Fruit fly (Drosophila melanogaster) whole organism, embryonic: ENCODE data around the gene RpL32.

ENCODE experiments used
- Ada2b ChIP-seq: fragments of 200-800 bp; sonication (Bioruptor generic); IDR thresholded peaks from 2 replicates; pipeline ENCODE4 v1.3.6; 2022; ENCODE audit warnings: missing biosample characterization, missing genetic modification characterization
- BtbVII ChIP-seq: fragments of 200-800 bp; sonication (Bioruptor generic); optimal IDR thresholded peaks from 3 replicates; lab custom pipeline; 2017; ENCODE audit warnings: missing biosample characterization, mild to moderate bottlenecking, missing genetic modification characterization
- CG10274 ChIP-seq: fragments of 200-800 bp; sonication (Bioruptor generic); optimal IDR thresholded peaks from 3 replicates; lab custom pipeline; 2017; ENCODE audit warnings: missing biosample characterization, mild to moderate bottlenecking, missing genetic modification characterization
- CG10321 ChIP-seq: fragments of 200-800 bp; sonication (Bioruptor generic); IDR thresholded peaks from 2 replicates; pipeline ENCODE4 v1.3.6; 2022; ENCODE audit warnings: missing biosample characterization, missing genetic modification characterization
- CG14965 ChIP-seq: fragments of 200-800 bp; sonication (Bioruptor generic); optimal IDR thresholded peaks from 2 replicates; lab custom pipeline; 2016; ENCODE audit warnings: missing biosample characterization, missing genetic modification characterization, borderline replicate concordance
- CG17328 ChIP-seq: fragments of 200-800 bp; sonication (Bioruptor generic); IDR thresholded peaks from 2 replicates; pipeline ENCODE4 v1.3.6; 2022; ENCODE audit warnings: missing biosample characterization, missing genetic modification characterization
- CG17359 ChIP-seq: fragments of 200-800 bp; sonication (Bioruptor generic); optimal IDR thresholded peaks from 3 replicates; lab custom pipeline; 2018; ENCODE audit warnings: missing biosample characterization, mild to moderate bottlenecking, missing genetic modification characterization, moderate library complexity
- CG18764 ChIP-seq: fragments of 200-800 bp; sonication (Bioruptor generic); optimal IDR thresholded peaks from 3 replicates; lab custom pipeline; 2016; ENCODE audit warnings: missing biosample characterization, missing genetic modification characterization
- CG2889 ChIP-seq: fragments of 200-800 bp; sonication (Bioruptor generic); IDR thresholded peaks from 3 replicates; pipeline ENCODE4 v1.3.6; 2022; ENCODE audit warnings: missing biosample characterization, missing genetic modification characterization
- CG34376 ChIP-seq: fragments of 200-800 bp; sonication (Bioruptor generic); optimal IDR thresholded peaks from 2 replicates; lab custom pipeline; 2018; ENCODE audit warnings: missing biosample characterization, mild to moderate bottlenecking, missing genetic modification characterization
- CG5180 ChIP-seq: fragments of 200-800 bp; sonication (Bioruptor generic); optimal IDR thresholded peaks from 3 replicates; lab custom pipeline; 2017; ENCODE audit warnings: missing biosample characterization, missing genetic modification characterization, mild to moderate bottlenecking, moderate library complexity, missing genetic modification reagents
- CG5953 ChIP-seq: fragments of 200-800 bp; sonication (Bioruptor generic); IDR thresholded peaks from 2 replicates; pipeline ENCODE4 v1.3.6; 2022; ENCODE audit warnings: missing biosample characterization, missing genetic modification characterization
- CG6813 ChIP-seq: fragments of 200-800 bp; sonication (Bioruptor generic); optimal IDR thresholded peaks from 2 replicates; lab custom pipeline; 2017; ENCODE audit warnings: missing biosample characterization, missing genetic modification characterization, mild to moderate bottlenecking, moderate library complexity, missing genetic modification reagents
- CG6854 ChIP-seq: fragments of 200-800 bp; sonication (Bioruptor generic); optimal IDR thresholded peaks from 3 replicates; lab custom pipeline; 2017; ENCODE audit warnings: missing biosample characterization, mild to moderate bottlenecking, missing genetic modification characterization
- CG8290 ChIP-seq, 3 experiments: fragments of 200-800 bp; sonication (Bioruptor generic); optimal IDR thresholded peaks; 2 replicates each; lab custom pipeline; 2016 to 2019; ENCODE audit warnings: missing biosample characterization in 3 of 3, missing genetic modification characterization in 3 of 3, mild to moderate bottlenecking in 2 of 3, moderate library complexity in 1 of 3
- CG9215 ChIP-seq: fragments of 200-800 bp; sonication (Bioruptor generic); IDR thresholded peaks from 2 replicates; pipeline ENCODE4 v1.3.6; 2022; ENCODE audit warnings: missing biosample characterization, missing genetic modification characterization
- CG9437 ChIP-seq: fragments of 200-800 bp; sonication (Bioruptor generic); optimal IDR thresholded peaks from 2 replicates; lab custom pipeline; 2018; ENCODE audit warnings: missing biosample characterization, mild to moderate bottlenecking, missing genetic modification characterization
- CG9817 ChIP-seq: fragments of 200-800 bp; sonication (Bioruptor generic); optimal IDR thresholded peaks from 2 replicates; lab custom pipeline; 2018; ENCODE audit warnings: missing biosample characterization, mild to moderate bottlenecking, missing genetic modification characterization, moderate library complexity
- CG9932 ChIP-seq: fragments of 200-800 bp; sonication (Bioruptor generic); IDR thresholded peaks from 2 replicates; pipeline ENCODE4 v1.3.6; 2022; ENCODE audit warnings: missing biosample characterization, missing genetic modification characterization
- Eip74EF ChIP-seq, 2 experiments: fragments of 200-800 bp in 1 of 2; fragments of >200 bp in 1 of 2; sonication (Bioruptor generic) in 1 of 2; optimal IDR thresholded peaks; 2 replicates each; lab custom pipeline; 2017 to 2019; ENCODE audit warnings: missing biosample characterization in 2 of 2, missing genetic modification characterization in 2 of 2, mild to moderate bottlenecking in 1 of 2, moderate library complexity in 1 of 2
- HmgZ ChIP-seq: fragments of 200-800 bp; sonication (Bioruptor generic); optimal IDR thresholded peaks from 2 replicates; lab custom pipeline; 2018; ENCODE audit warnings: missing biosample characterization, mild to moderate bottlenecking, missing genetic modification characterization
- Med ChIP-seq: fragments of 200-800 bp; sonication (Bioruptor generic); peaks from one replicate; lab custom pipeline; 2016; ENCODE audit warnings: missing biosample characterization, missing genetic modification characterization, mild to moderate bottlenecking, inconsistent platforms, moderate library complexity
- Rfx ChIP-seq: fragments of 200-800 bp; sonication (Bioruptor generic); IDR thresholded peaks from 2 replicates; pipeline ENCODE4 v1.3.6; 2022; ENCODE audit warnings: missing biosample characterization, missing genetic modification characterization
- Rx ChIP-seq: fragments of 200-800 bp; sonication (Bioruptor generic); IDR thresholded peaks from 2 replicates; pipeline ENCODE4 v1.3.6; 2022; ENCODE audit warnings: missing biosample characterization, missing genetic modification characterization
- Trl ChIP-seq, 3 experiments: fragments of >200 bp in 2 of 3; fragments of 200-800 bp in 1 of 3; sonication (Bioruptor generic) in 1 of 3; optimal IDR thresholded peaks; 2 replicates in 1 of 3; 3 replicates in 2 of 3; lab custom pipeline; 2016 to 2017; ENCODE audit warnings: missing biosample characterization in 1 of 3, missing genetic modification characterization in 1 of 3
- Vsx1 ChIP-seq: fragments of 200-800 bp; sonication (Bioruptor generic); optimal IDR thresholded peaks from 2 replicates; lab custom pipeline; 2017; ENCODE audit warnings: missing biosample characterization, mild to moderate bottlenecking, missing genetic modification characterization, missing genetic modification reagents
- bowl ChIP-seq: fragments of 200-800 bp; sonication (Bioruptor generic); IDR thresholded peaks from 2 replicates; pipeline ENCODE4 v1.3.6; 2022; ENCODE audit warnings: missing biosample characterization, missing genetic modification characterization
- bsh ChIP-seq, 2 experiments: fragments of 200-800 bp; sonication (Bioruptor generic); optimal IDR thresholded peaks; 2 replicates each; lab custom pipeline; 2017 to 2018; ENCODE audit warnings: mild to moderate bottlenecking in 2 of 2, missing biosample characterization in 2 of 2, missing genetic modification characterization in 2 of 2, moderate library complexity in 1 of 2
- cad ChIP-seq: fragments of >200 bp; optimal IDR thresholded peaks from 2 replicates; lab custom pipeline; 2017; ENCODE audit warnings: missing biosample characterization, missing genetic modification characterization
- cwo ChIP-seq: fragments of 200-800 bp; sonication (Bioruptor generic); optimal IDR thresholded peaks from 3 replicates; lab custom pipeline; 2017; ENCODE audit warnings: missing biosample characterization, missing genetic modification characterization, mild to moderate bottlenecking, moderate library complexity, missing genetic modification reagents
- en ChIP-seq: fragments of 200-800 bp; sonication (Bioruptor generic); optimal IDR thresholded peaks from 2 replicates; lab custom pipeline; 2016; ENCODE audit warnings: missing biosample characterization, missing genetic modification characterization
- grn ChIP-seq: fragments of 200-800 bp; sonication (Bioruptor generic); optimal IDR thresholded peaks from 3 replicates; lab custom pipeline; 2017; ENCODE audit warnings: missing biosample characterization, missing genetic modification characterization
- ham ChIP-seq: fragments of 200-800 bp; sonication (Bioruptor generic); IDR thresholded peaks from 2 replicates; pipeline ENCODE4 v1.3.6; 2022; ENCODE audit warnings: missing biosample characterization, missing genetic modification characterization
- lab ChIP-seq: fragments of 200-800 bp; sonication (Bioruptor generic); optimal IDR thresholded peaks from 3 replicates; lab custom pipeline; 2017; ENCODE audit warnings: missing biosample characterization, missing genetic modification characterization, mild to moderate bottlenecking, moderate library complexity, missing genetic modification reagents
- mirr ChIP-seq: fragments of 200-800 bp; sonication (Bioruptor generic); optimal IDR thresholded peaks from 3 replicates; lab custom pipeline; 2018; ENCODE audit warnings: missing biosample characterization, mild to moderate bottlenecking, missing genetic modification characterization
- sens ChIP-seq: fragments of 200-800 bp; sonication (Bioruptor generic); peaks from one replicate; lab custom pipeline; 2016; ENCODE audit warnings: missing biosample characterization, missing genetic modification characterization
- sens-2 ChIP-seq: fragments of 200-800 bp; sonication (Bioruptor generic); IDR thresholded peaks from 2 replicates; pipeline ENCODE4 v1.3.6; 2022; ENCODE audit warnings: missing biosample characterization, missing genetic modification characterization
- sug ChIP-seq: fragments of 200-800 bp; optimal IDR thresholded peaks from 2 replicates; lab custom pipeline; 2019; ENCODE audit warnings: missing biosample characterization, mild to moderate bottlenecking, missing genetic modification characterization, moderate library complexity
- tap ChIP-seq: fragments of 200-800 bp; optimal IDR thresholded peaks from 3 replicates; lab custom pipeline; 2019; ENCODE audit warnings: missing biosample characterization, mild to moderate bottlenecking, missing genetic modification characterization, moderate library complexity
- wdn ChIP-seq: fragments of 200-800 bp; sonication (Bioruptor generic); IDR thresholded peaks from 2 replicates; pipeline ENCODE4 v1.3.6; 2022; ENCODE audit warnings: missing biosample characterization, missing genetic modification characterization

RpL32 gene

dm6 chr3R:30062543-30062942 lies 16.6 kb upstream of the RpL32 start (continued):
- TF ChIP-seq BtbVII (peak; percentile 18), Rx (GFP tag; lab: Robert Waterston, UW) (no peak), Ada2b (0 out of 2 replicates have a peak, but pooled peaks have one; percentile 11), CG5953 (peak; percentile 10; the same call in 1 of the 2 replicates), ham (GFP tag; lab: Robert Waterston, UW) (peak; percentile 58; the same call in 1 of the 2 replicates), CG10321 (GFP tag; lab: Robert Waterston, UW) (peak; percentile 20; the same call in 1 of the 2 replicates), CG2889 (GFP tag; lab: Robert Waterston, UW) (no peak), mirr (GFP tag; lab: Kevin White, UChicago) (peak; percentile 79), Trl (optimal IDR thresholded peaks at IDR 0.05; lab: Kevin White, UChicago) (peak in 1 of 2 experiments; percentile 24), Trl (GFP tag; optimal IDR thresholded peaks at IDR 0.05; lab: Kevin White, UChicago) (no peak), bsh (GFP tag; optimal IDR thresholded peaks at IDR 0.05; lab: Kevin White, UChicago) (no peak), Med (peak; percentile 30), lab (GFP tag; lab: Kevin White, UChicago) (peak; percentile 49), CG8290 (GFP tag; optimal IDR thresholded peaks at IDR 0.05; lab: Kevin White, UChicago) (no peak), CG8290 (tag; optimal IDR thresholded peaks at IDR 0.05; lab: Kevin White, UChicago) (peak in 1 of 2 experiments; percentile 22), sug (peak; percentile 77), cad (GFP tag; lab: Kevin White, UChicago) (peak; percentile 18), HmgZ (tag; lab: Kevin White, UChicago) (peak; percentile 24), CG14965 (GFP tag; lab: Kevin White, UChicago) (no peak), CG9437 (GFP tag; lab: Kevin White, UChicago) (no peak), CG17328 (0 out of 2 replicates have a peak, but pooled peaks have one; percentile 22), grn (GFP tag; lab: Kevin White, UChicago) (peak; percentile 31), Rfx (GFP tag; lab: Robert Waterston, UW) (peak; percentile 11; the same call in 1 of the 2 replicates), CG10274 (GFP tag; lab: Kevin White, UChicago) (peak; percentile 98), Vsx1 (GFP tag; lab: Kevin White, UChicago) (peak; percentile 86), bowl (GFP tag; lab: Robert Waterston, UW) (no peak), CG18764 (GFP tag; lab: Kevin White, UChicago) (no peak), CG6854 (GFP tag; lab: Kevin White, UChicago) (peak; percentile 12)
- TF ChIP-seq, all 482 proteins: peak for 30

- TF ChIP-seq CG6813 (GFP tag; lab: Kevin White, UChicago) (peak; percentile 50), tap (tag; lab: Kevin White, UChicago) (no peak), Med (peak; percentile 73), CG34376 (GFP tag; lab: Kevin White, UChicago) (peak; percentile 24), Eip74EF (GFP tag; optimal IDR thresholded peaks at IDR 0.05; lab: Kevin White, UChicago) (peak in 1 of 2 experiments; percentile 4), CG17359 (tag; lab: Kevin White, UChicago) (no peak), wdn (GFP tag; lab: Robert Waterston, UW) (no peak), en (no peak), CG9215 (GFP tag; lab: Robert Waterston, UW) (no peak), sens-2 (GFP tag; lab: Robert Waterston, UW) (0 out of 2 replicates have a peak, but pooled peaks have one; percentile 31), CG9817 (tag; lab: Kevin White, UChicago) (no peak), sens (GFP tag; lab: Kevin White, UChicago) (peak; percentile 16), cwo (GFP tag; lab: Kevin White, UChicago) (no peak), CG9932 (no peak), CG5180 (GFP tag; lab: Kevin White, UChicago) (peak; percentile 28)
These were observed 16.0 kb upstream of the RpL32 start for dm6 chr3R:30061980-30062379.
